Fruit fly (Drosophila melanogaster): ENCODE results near the gene Osi16.

DNA sequence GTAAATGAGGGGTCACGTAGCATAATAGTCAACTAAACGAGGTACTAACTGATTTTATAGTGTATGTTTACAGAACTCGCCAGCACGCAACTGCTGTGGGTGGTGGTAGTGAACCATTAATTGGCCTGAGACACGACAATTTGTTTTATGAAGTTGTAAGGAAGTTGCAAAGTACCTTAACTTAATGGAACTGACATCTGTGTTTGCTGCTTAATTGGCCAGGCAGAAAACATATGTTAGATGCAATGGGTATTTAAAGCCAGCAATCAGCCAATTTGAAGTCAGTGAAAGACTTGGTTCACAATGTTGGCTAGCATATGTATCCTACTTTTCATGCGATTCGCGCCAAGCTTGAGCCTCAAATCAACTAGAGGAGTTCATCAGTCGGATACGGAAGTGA, 36.6 kb downstream of the Osi16 start, which contains the start of gene CG17917:
- TF ChIP-seq Hr96 (GFP tag; optimal IDR thresholded peaks at IDR 0.05) (no peak), CG12768 (GFP tag; optimal IDR thresholded peaks at IDR 0.05) (no peak), kay (GFP tag; ENCODE audit: borderline replicate concordance) (no peak), CG1620 (GFP tag; optimal IDR thresholded peaks at IDR 0.05) (no peak), pad (GFP tag; optimal IDR thresholded peaks at IDR 0.05) (no peak)
